Worm (Caenorhabditis elegans) whole organism, L3 larva: ENCODE data around the gene mob-3.

Source experiments
- R02D3.7 ChIP-seq: fragments of 150-350 bp; optimal IDR thresholded peaks from 2 replicates; lab custom pipeline; 2014; ENCODE audit warnings: missing biosample characterization, missing genetic modification characterization
- ZK546.5 ChIP-seq: sonication (generic microtip); optimal IDR thresholded peaks from 2 replicates; lab custom pipeline; 2017; ENCODE audit warnings: missing biosample characterization, missing genetic modification characterization
- aly-2 ChIP-seq: fragments of 150-350 bp; optimal IDR thresholded peaks from 2 replicates; lab custom pipeline; 2014; ENCODE audit warnings: missing biosample characterization, missing genetic modification characterization
- ama-1 ChIP-seq: fragments of 150-350 bp; optimal IDR thresholded peaks from 2 replicates; lab custom pipeline; 2018
- ceh-16 ChIP-seq: sonication (generic microtip); optimal IDR thresholded peaks from 2 replicates; lab custom pipeline; 2017; ENCODE audit warnings: missing biosample characterization, missing genetic modification characterization
- ceh-28 ChIP-seq: fragments of 150-350 bp; optimal IDR thresholded peaks from 2 replicates; lab custom pipeline; 2014; ENCODE audit warnings: missing biosample characterization, missing genetic modification reagents, missing genetic modification characterization
- ceh-82 ChIP-seq: fragments of 150-350 bp; optimal IDR thresholded peaks from 2 replicates; lab custom pipeline; 2014; ENCODE audit warnings: missing biosample characterization, missing genetic modification characterization
- ceh-9 ChIP-seq: sonication (generic microtip); optimal IDR thresholded peaks from 2 replicates; lab custom pipeline; 2018; ENCODE audit warnings: missing biosample characterization, missing genetic modification characterization
- daf-12 ChIP-seq: fragments of 150-350 bp; optimal IDR thresholded peaks from 2 replicates; lab custom pipeline; 2014; ENCODE audit warnings: missing biosample characterization, missing genetic modification reagents, missing genetic modification characterization
- egl-5 ChIP-seq: fragments of 150-350 bp; optimal IDR thresholded peaks from 2 replicates; lab custom pipeline; 2017; ENCODE audit warnings: missing biosample characterization, missing genetic modification reagents, missing genetic modification characterization, inconsistent platforms
- elt-1 ChIP-seq: fragments of 150-350 bp; optimal IDR thresholded peaks from 2 replicates; lab custom pipeline; 2014; ENCODE audit warnings: missing biosample characterization, missing genetic modification characterization
- elt-2 ChIP-seq: sonication (generic microtip); optimal IDR thresholded peaks from 2 replicates; lab custom pipeline; 2016; ENCODE audit warnings: missing genetic modification reagents, mild to moderate bottlenecking, missing genetic modification characterization, missing compliant biosample characterization
- elt-3 ChIP-seq, 3 experiments: fragments of 150-350 bp in 1 of 3; sonication (generic microtip) in 2 of 3; optimal IDR thresholded peaks; 2 replicates in 2 of 3; 4 replicates in 1 of 3; lab custom pipeline; 2014 to 2017; ENCODE audit warnings: missing biosample characterization in 3 of 3, missing genetic modification characterization in 3 of 3
- eor-1 ChIP-seq, 2 experiments: fragments of 150-350 bp; optimal IDR thresholded peaks; 2 replicates each; lab custom pipeline; 2014 to 2018; ENCODE audit warnings: missing biosample characterization in 2 of 2, missing genetic modification characterization in 2 of 2
- fkh-10 ChIP-seq: sonication (generic microtip); optimal IDR thresholded peaks from 2 replicates; lab custom pipeline; 2017; ENCODE audit warnings: missing biosample characterization, missing genetic modification reagents, missing genetic modification characterization
- fkh-2 ChIP-seq: fragments of 150-350 bp; optimal IDR thresholded peaks from 2 replicates; lab custom pipeline; 2014; ENCODE audit warnings: missing biosample characterization, missing genetic modification reagents, missing genetic modification characterization
- fos-1 ChIP-seq: fragments of 150-350 bp; optimal IDR thresholded peaks from 2 replicates; lab custom pipeline; 2014; ENCODE audit warnings: missing biosample characterization, missing genetic modification characterization
- hmg-11 ChIP-seq: sonication (generic microtip); optimal IDR thresholded peaks from 2 replicates; lab custom pipeline; 2016; ENCODE audit warnings: missing genetic modification characterization, missing compliant biosample characterization
- jun-1 ChIP-seq: fragments of 150-350 bp; optimal IDR thresholded peaks from 2 replicates; lab custom pipeline; 2014; ENCODE audit warnings: missing biosample characterization, missing genetic modification reagents, missing genetic modification characterization
- lin-15B ChIP-seq: fragments of 150-350 bp; optimal IDR thresholded peaks from 2 replicates; lab custom pipeline; 2014; ENCODE audit warnings: missing biosample characterization, missing genetic modification characterization
- lin-39 ChIP-seq: fragments of 150-350 bp; optimal IDR thresholded peaks from 2 replicates; lab custom pipeline; 2018; ENCODE audit warnings: missing biosample characterization, missing genetic modification reagents, missing genetic modification characterization
- lsy-12 ChIP-seq: sonication (generic microtip); optimal IDR thresholded peaks from 2 replicates; lab custom pipeline; 2016; ENCODE audit warnings: mild to moderate bottlenecking, missing genetic modification characterization, missing compliant biosample characterization
- mdl-1 ChIP-seq: fragments of 150-350 bp; optimal IDR thresholded peaks from 2 replicates; lab custom pipeline; 2014; ENCODE audit warnings: missing biosample characterization, missing genetic modification characterization
- mml-1 ChIP-seq: fragments of 150-350 bp; sonication (generic microtip); optimal IDR thresholded peaks from 3 replicates; lab custom pipeline; 2014; ENCODE audit warnings: missing biosample characterization, missing genetic modification characterization
- nfya-1 ChIP-seq: sonication (generic microtip); optimal IDR thresholded peaks from 2 replicates; lab custom pipeline; 2017; ENCODE audit warnings: missing genetic modification characterization, mild to moderate bottlenecking, missing compliant biosample characterization, antibody characterized with exemption, moderate library complexity; ENCODE audit not compliant: insufficient read depth
- nhr-11 ChIP-seq: fragments of 150-350 bp; optimal IDR thresholded peaks from 2 replicates; lab custom pipeline; 2014; ENCODE audit warnings: missing biosample characterization, missing genetic modification characterization
- nhr-12 ChIP-seq: fragments of 150-350 bp; optimal IDR thresholded peaks from 2 replicates; lab custom pipeline; 2014; ENCODE audit warnings: missing biosample characterization, missing genetic modification characterization
- nhr-23 ChIP-seq: fragments of 150-350 bp; optimal IDR thresholded peaks from 2 replicates; lab custom pipeline; 2014; ENCODE audit warnings: missing biosample characterization, missing genetic modification reagents, missing genetic modification characterization
- nhr-25 ChIP-seq: sonication (generic microtip); optimal IDR thresholded peaks from 2 replicates; lab custom pipeline; 2017; ENCODE audit warnings: missing biosample characterization, missing genetic modification characterization
- nhr-28 ChIP-seq: fragments of 150-350 bp; optimal IDR thresholded peaks from 2 replicates; lab custom pipeline; 2014; ENCODE audit warnings: missing biosample characterization, missing genetic modification characterization
- nhr-43 ChIP-seq: sonication (generic microtip); optimal IDR thresholded peaks from 2 replicates; lab custom pipeline; 2016; ENCODE audit warnings: mild to moderate bottlenecking, missing genetic modification characterization, missing compliant biosample characterization; ENCODE audit not compliant: poor library complexity, severe bottlenecking
- nhr-67 ChIP-seq: fragments of 150-350 bp; optimal IDR thresholded peaks from 2 replicates; lab custom pipeline; 2014; ENCODE audit warnings: missing biosample characterization, missing genetic modification characterization
- nhr-76 ChIP-seq: fragments of 150-350 bp; sonication (generic microtip); optimal IDR thresholded peaks from 5 replicates; lab custom pipeline; 2014; ENCODE audit warnings: missing biosample characterization, missing genetic modification characterization
- pha-4 ChIP-seq: fragments of 150-350 bp; optimal IDR thresholded peaks from 2 replicates; lab custom pipeline; 2014; ENCODE audit warnings: missing biosample characterization, missing genetic modification reagents, missing genetic modification characterization
- pqm-1 ChIP-seq: fragments of 150-350 bp; optimal IDR thresholded peaks from 2 replicates; lab custom pipeline; 2017; ENCODE audit warnings: missing biosample characterization, missing genetic modification characterization, inconsistent platforms
- skn-1 ChIP-seq: fragments of 150-350 bp; optimal IDR thresholded peaks from 2 replicates; lab custom pipeline; 2014; ENCODE audit warnings: missing biosample characterization, missing genetic modification characterization
- snpc-4 ChIP-seq: fragments of 150-350 bp; optimal IDR thresholded peaks from 2 replicates; lab custom pipeline; 2014; ENCODE audit warnings: missing biosample characterization, missing genetic modification characterization
- tbx-2 ChIP-seq: sonication (generic microtip); optimal IDR thresholded peaks from 2 replicates; lab custom pipeline; 2016; ENCODE audit warnings: mild to moderate bottlenecking, missing genetic modification characterization, missing compliant biosample characterization
- unc-39 ChIP-seq: sonication (generic microtip); optimal IDR thresholded peaks from 4 replicates; lab custom pipeline; 2017; ENCODE audit warnings: missing biosample characterization, missing genetic modification characterization
- unc-62 ChIP-seq: fragments of 150-350 bp; sonication (generic microtip); optimal IDR thresholded peaks from 4 replicates; lab custom pipeline; 2014; ENCODE audit warnings: missing biosample characterization, missing genetic modification reagents, missing genetic modification characterization
- zag-1 ChIP-seq: fragments of 150-350 bp; optimal IDR thresholded peaks from 2 replicates; lab custom pipeline; 2014; ENCODE audit warnings: missing biosample characterization, missing genetic modification characterization
- ztf-11 ChIP-seq: fragments of 150-350 bp; optimal IDR thresholded peaks from 2 replicates; lab custom pipeline; 2014; ENCODE audit warnings: missing biosample characterization, missing genetic modification characterization
- ztf-4 ChIP-seq: fragments of 150-350 bp; optimal IDR thresholded peaks from 2 replicates; lab custom pipeline; 2014; ENCODE audit warnings: missing biosample characterization, missing genetic modification characterization

mob-3 gene

DNA sequence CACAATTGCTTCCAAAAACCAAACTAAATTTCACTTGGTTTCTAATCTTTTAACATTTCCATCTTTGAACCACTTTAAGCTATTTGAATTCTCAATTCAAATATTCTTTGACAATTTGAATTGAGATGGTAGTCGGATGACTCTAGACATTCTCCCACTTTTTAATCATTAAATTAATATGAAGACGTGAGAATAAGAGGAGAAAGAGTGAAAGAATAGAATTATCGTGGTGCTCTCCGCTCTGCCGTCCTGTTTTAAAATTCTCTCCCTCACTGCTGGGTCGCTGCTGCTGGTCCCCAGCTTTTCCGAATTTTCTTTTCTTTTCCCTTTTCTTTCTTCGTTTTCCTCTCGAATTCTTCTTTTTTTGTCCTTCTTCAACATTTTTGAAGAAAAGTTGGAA is 14.7 kb upstream of the mob-3 start:
- TF ChIP-seq nhr-25, result no peak
- TF ChIP-seq unc-62 (GFP tag; lab: Kevin White, UChicago), result no peak
- TF ChIP-seq nhr-43, result no peak
- TF ChIP-seq, all 47 proteins: peak for 0

- TF ChIP-seq fkh-10 (GFP tag; lab: Kevin White, UChicago) (peak; percentile 76), mml-1 (tag; lab: Kevin White, UChicago) (no peak), nfya-1 (tag; lab: Kevin White, UChicago) (peak; percentile 92), lin-39 (tag; lab: Kevin White, UChicago) (peak; percentile 83), fos-1 (tag; lab: Kevin White, UChicago) (no peak), nhr-23 (tag; lab: Kevin White, UChicago) (no peak), skn-1 (peak; percentile 15), snpc-4 (tag; lab: Kevin White, UChicago) (peak; percentile 49), pha-4 (peak; percentile 41), R02D3.7 (tag; lab: Kevin White, UChicago) (peak; percentile 25), ceh-9 (tag; lab: Kevin White, UChicago) (no peak), ama-1 (lab: Kevin White, UChicago) (no peak), jun-1 (tag; lab: Kevin White, UChicago) (no peak), unc-62 (GFP tag; lab: Kevin White, UChicago) (no peak), ZK546.5 (tag; lab: Kevin White, UChicago) (no peak), nhr-43 (no peak), lsy-12 (peak; percentile 48), egl-5 (tag; lab: Kevin White, UChicago) (peak; percentile 71), aly-2 (tag; lab: Kevin White, UChicago) (no peak), nhr-28 (tag; lab: Kevin White, UChicago) (no peak), ztf-11 (tag; lab: Kevin White, UChicago) (no peak), fkh-2 (tag; lab: Kevin White, UChicago) (no peak), pqm-1 (tag; lab: Kevin White, UChicago) (no peak), elt-1 (tag; lab: Kevin White, UChicago) (no peak), mdl-1 (tag; lab: Kevin White, UChicago) (peak; percentile 5), zag-1 (tag; lab: Kevin White, UChicago) (peak; percentile 22), nhr-12 (tag; lab: Kevin White, UChicago) (no peak), ceh-28 (tag; lab: Kevin White, UChicago) (peak; percentile 74), nhr-11 (tag; lab: Kevin White, UChicago) (peak; percentile 69), nhr-76 (tag; lab: Kevin White, UChicago) (no peak), nhr-67 (no peak), daf-12 (tag; lab: Kevin White, UChicago) (no peak), hmg-11 (tag; lab: Kevin White, UChicago) (peak; percentile 80), tbx-2 (tag; lab: Kevin White, UChicago) (peak; percentile 49), unc-39 (no peak), ceh-82 (tag; lab: Kevin White, UChicago) (no peak), lin-15B (tag; lab: Kevin White, UChicago) (peak; percentile 37), ztf-4 (no peak), eor-1 (tag; optimal IDR thresholded peaks at IDR 0.05; lab: Kevin White, UChicago) (no peak)
Measured at ce11 chrIV:7402077-7402476, 13.3 kb upstream of the mob-3 start.

DNA sequence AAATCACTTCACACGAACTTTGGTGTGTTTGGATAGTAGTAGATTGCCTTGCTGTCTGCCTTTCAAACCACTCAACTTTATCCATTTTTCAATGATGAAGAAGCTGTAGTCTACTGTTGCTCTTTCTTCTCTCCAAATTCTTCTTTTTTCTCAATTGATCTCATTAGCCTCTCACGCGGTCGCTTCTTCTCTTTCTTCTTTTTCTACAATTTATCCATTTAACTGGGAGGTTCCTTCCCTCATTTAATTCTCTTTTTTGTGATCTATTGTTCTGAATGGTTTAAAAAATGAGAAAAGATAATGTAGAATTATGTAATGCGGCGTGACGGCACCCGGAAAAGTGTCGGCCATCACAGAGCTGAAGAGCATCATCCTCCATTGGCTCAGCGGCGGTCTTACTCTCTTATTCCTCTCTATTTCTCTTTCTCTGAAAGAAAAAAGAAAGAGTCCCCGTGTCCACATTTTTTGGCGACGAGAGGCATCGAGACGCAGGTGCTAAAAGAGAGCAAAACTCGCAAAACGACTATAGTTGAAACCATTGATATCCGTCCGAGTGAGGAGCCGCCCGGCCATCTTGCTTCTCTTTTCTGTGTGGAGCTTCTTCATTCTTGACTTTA is 11.9 kb upstream of the mob-3 start:
- TF ChIP-seq ceh-82 (tag; lab: Kevin White, UChicago) (no peak), elt-2 (tag; lab: Kevin White, UChicago) (no peak), elt-1 (tag; lab: Kevin White, UChicago) (no peak), ZK546.5 (tag; lab: Kevin White, UChicago) (no peak), jun-1 (tag; lab: Kevin White, UChicago) (no peak), fkh-10 (GFP tag; lab: Kevin White, UChicago) (peak; percentile 19), pha-4 (no peak), eor-1 (tag; optimal IDR thresholded peaks at IDR 0.05; lab: Kevin White, UChicago) (no peak), zag-1 (tag; lab: Kevin White, UChicago) (no peak), elt-3 (tag; optimal IDR thresholded peaks at IDR 0.05; lab: Kevin White, UChicago) (no peak), skn-1 (no peak), aly-2 (tag; lab: Kevin White, UChicago) (no peak), pqm-1 (tag; lab: Kevin White, UChicago) (no peak), fos-1 (tag; lab: Kevin White, UChicago) (no peak), nfya-1 (tag; lab: Kevin White, UChicago) (peak; percentile 62), hmg-11 (tag; lab: Kevin White, UChicago) (peak; percentile 67), ztf-4 (no peak), egl-5 (tag; lab: Kevin White, UChicago) (peak; percentile 41), fkh-2 (tag; lab: Kevin White, UChicago) (no peak), nhr-12 (tag; lab: Kevin White, UChicago) (no peak), ceh-16 (tag; lab: Kevin White, UChicago) (no peak)
